Worm (Caenorhabditis elegans): ENCODE data around the gene pitr-2.

- TF ChIP-seq lsy-2 (tag; optimal IDR thresholded peaks at IDR 0.05) (peak in 1 of 2 experiments; percentile 76), nhr-23 (tag; optimal IDR thresholded peaks at IDR 0.05) (no peak)
Measured at ce11 chrV:9128562-9128961, 9.0 kb downstream of the pitr-2 start.

All from whole organism, L2 larva.